Worm (Caenorhabditis elegans): ENCODE data around the gene Y51H4A.935.

DNA sequence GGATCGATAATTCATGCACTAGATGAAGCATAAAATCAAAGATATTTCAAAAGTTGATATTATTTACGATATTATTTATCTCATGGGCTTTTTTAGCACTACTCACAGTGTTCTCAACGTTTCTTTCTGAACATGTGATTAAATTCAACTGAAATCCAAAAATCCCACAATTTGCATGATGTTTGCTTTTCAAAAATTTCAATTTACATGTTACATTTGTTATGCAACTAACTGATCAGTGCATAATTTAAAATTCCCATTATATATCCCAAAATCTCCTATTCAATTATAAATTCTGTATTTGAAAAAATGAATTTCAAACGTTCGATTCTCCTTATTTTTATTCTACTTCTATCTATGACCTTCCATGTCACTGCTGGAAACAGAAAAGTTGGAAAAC lies 21.3 kb upstream of the Y51H4A.935 start, which contains the start of gene Y51H4A.937:
- TF ChIP-seq nhr-12 (tag; optimal IDR thresholded peaks at IDR 0.05): no peak
- no peak for TF ChIP-seq lsy-2 (tag; optimal IDR thresholded peaks at IDR 0.05)
- no peak for TF ChIP-seq nhr-237 (tag; optimal IDR thresholded peaks at IDR 0.05)
